Fruit fly (Drosophila melanogaster): Measurements from ENCODE around the gene Brd.
A peak's percentile ranks its signal among the peaks of the same experiment; 100 is the strongest.

The Brd gene

dm6 chr3L:14982675-14983084 is 10.2 kb downstream of the Brd start, which contains the start of gene CG5114 (continued):
- TF ChIP-seq CG12236 (GFP tag; optimal IDR thresholded peaks at IDR 0.05): no peak
- peak; percentile 37 for TF ChIP-seq Nf-YC (tag; optimal IDR thresholded peaks at IDR 0.05)
- peak; percentile 100 for TF ChIP-seq E2f2 (GFP tag; IDR thresholded peaks at IDR 0.05)
- TF ChIP-seq CG11093 (GFP tag; IDR thresholded peaks at IDR 0.05): no peak
- peak; percentile 81 for TF ChIP-seq CG2129 (GFP tag; IDR thresholded peaks at IDR 0.05; ENCODE audit: partially characterized antibody)
- TF ChIP-seq CG17328 (GFP tag; IDR thresholded peaks at IDR 0.05): 0 out of 2 replicates have a peak, but pooled peaks have one; percentile 24
- peak; percentile 14 for TF ChIP-seq vfl (GFP tag; optimal IDR thresholded peaks at IDR 0.05)
- peak; percentile 67 for TF ChIP-seq Myb (GFP tag; optimal IDR thresholded peaks at IDR 0.05)
- no peak for TF ChIP-seq CG18619 (GFP tag; optimal IDR thresholded peaks at IDR 0.05)
- TF ChIP-seq CG11504 (tag; optimal IDR thresholded peaks at IDR 0.05): peak; percentile 56
- TF ChIP-seq sima (GFP tag; optimal IDR thresholded peaks at IDR 0.05): no peak
- peak; percentile 29 for TF ChIP-seq CG18262 (tag; optimal IDR thresholded peaks at IDR 0.05)
- peak; percentile 15 for TF ChIP-seq slp2 (GFP tag; optimal IDR thresholded peaks at IDR 0.05)
- no peak for TF ChIP-seq lola (GFP tag; optimal IDR thresholded peaks at IDR 0.05)
- TF ChIP-seq Meics (GFP tag; optimal IDR thresholded peaks at IDR 0.05): no peak
- TF ChIP-seq CG13424 (tag; optimal IDR thresholded peaks at IDR 0.05): peak; percentile 20
- no peak for TF ChIP-seq TFAM (GFP tag; optimal IDR thresholded peaks at IDR 0.05)
- TF ChIP-seq CG8478 (optimal IDR thresholded peaks at IDR 0.05): no peak
- peak; percentile 39 for TF ChIP-seq sd (tag; optimal IDR thresholded peaks at IDR 0.05)
- TF ChIP-seq Kr (GFP tag; optimal IDR thresholded peaks at IDR 0.05): no peak
- no peak for TF ChIP-seq CG1024 (GFP tag; IDR thresholded peaks at IDR 0.05)
- TF ChIP-seq CG15269 (tag; optimal IDR thresholded peaks at IDR 0.05): peak; percentile 23
- TF ChIP-seq jing (GFP tag; optimal IDR thresholded peaks at IDR 0.05): no peak
- TF ChIP-seq repo (GFP tag; optimal IDR thresholded peaks at IDR 0.05): peak; percentile 45
- TF ChIP-seq Spps (tag; optimal IDR thresholded peaks at IDR 0.05): no peak
- TF ChIP-seq CG9727 (GFP tag; optimal IDR thresholded peaks at IDR 0.05): no peak
- no peak for TF ChIP-seq CG6813 (GFP tag; optimal IDR thresholded peaks at IDR 0.05)
- TF ChIP-seq CG14860 (GFP tag; IDR thresholded peaks at IDR 0.05; ENCODE audit: partially characterized antibody): peak; percentile 67; the same call in 2 of the 3 replicates
- no peak for TF ChIP-seq CG31365 (tag; optimal IDR thresholded peaks at IDR 0.05)
- no peak for TF ChIP-seq lov (optimal IDR thresholded peaks at IDR 0.05)
- TF ChIP-seq lov (GFP tag; IDR thresholded peaks at IDR 0.05): no peak
- peak; percentile 11 for TF ChIP-seq Atf-2 (GFP tag; optimal IDR thresholded peaks at IDR 0.05)
- TF ChIP-seq CG42726 (GFP tag; IDR thresholded peaks at IDR 0.05; ENCODE audit: partially characterized antibody): peak; percentile 93
- TF ChIP-seq ap (GFP tag; IDR thresholded peaks at IDR 0.05): no peak
- no peak for TF ChIP-seq Blimp-1 (GFP tag; optimal IDR thresholded peaks at IDR 0.05)
- peak; percentile 98 for TF ChIP-seq Dref (GFP tag; IDR thresholded peaks at IDR 0.05)
- no peak for TF ChIP-seq cas (GFP tag; IDR thresholded peaks at IDR 0.05)
- TF ChIP-seq slbo (GFP tag; IDR thresholded peaks at IDR 0.05): peak; percentile 50; the same call in 1 of the 2 replicates
- TF ChIP-seq CG30020 (tag; optimal IDR thresholded peaks at IDR 0.05): peak; percentile 33
- TF ChIP-seq CG6689 (GFP tag; IDR thresholded peaks at IDR 0.05): no peak
- TF ChIP-seq grau (tag; optimal IDR thresholded peaks at IDR 0.05): peak; percentile 55
- TF ChIP-seq stwl (tag; optimal IDR thresholded peaks at IDR 0.05): peak; percentile 95
- no peak for TF ChIP-seq CG17385 (GFP tag; optimal IDR thresholded peaks at IDR 0.05)
- no peak for TF ChIP-seq sqz (GFP tag; optimal IDR thresholded peaks at IDR 0.05)
- TF ChIP-seq Atf6 (GFP tag; IDR thresholded peaks at IDR 0.05): 0 out of 2 replicates have a peak, but pooled peaks have one; percentile 26
- peak; percentile 93 for TF ChIP-seq Dll (GFP tag; IDR thresholded peaks at IDR 0.05; ENCODE audit: partially characterized antibody)
- TF ChIP-seq ATbp (GFP tag; optimal IDR thresholded peaks at IDR 0.05): no peak
- TF ChIP-seq CG17912 (GFP tag; optimal IDR thresholded peaks at IDR 0.05): peak; percentile 48
- peak; percentile 88 for TF ChIP-seq CG1603 (tag; optimal IDR thresholded peaks at IDR 0.05)
- TF ChIP-seq B-H1 (GFP tag; IDR thresholded peaks at IDR 0.05): no peak
- TF ChIP-seq rib (GFP tag; IDR thresholded peaks at IDR 0.05): no peak
